Worm (Caenorhabditis elegans): ENCODE data around the gene C23G10.5.

The C23G10.5 gene

ce11 chrIII:6164253-6164971, 26.5 kb upstream of the C23G10.5 start, which contains the start of gene F42A10.9 (continued):
- TF ChIP-seq dpl-1 (GFP tag; optimal IDR thresholded peaks at IDR 0.05) = no peak
- peak; percentile 5 for TF ChIP-seq nhr-28 (tag; optimal IDR thresholded peaks at IDR 0.05)
- no peak for TF ChIP-seq lir-3 (tag; optimal IDR thresholded peaks at IDR 0.05)
- TF ChIP-seq Y75B8A.6 (GFP tag; IDR thresholded peaks at IDR 0.05) = 0 out of 2 replicates have a peak, but pooled peaks have one; percentile 17
- TF ChIP-seq ceh-20 (GFP tag; IDR thresholded peaks at IDR 0.05) = no peak
- TF ChIP-seq php-3 (GFP tag; IDR thresholded peaks at IDR 0.05) = peak; percentile 47; the same call in 1 of the 2 replicates
- peak; percentile 76 for TF ChIP-seq aha-1 (tag)
- TF ChIP-seq duxl-1 (tag; optimal IDR thresholded peaks at IDR 0.05; ENCODE audit: poor library complexity) = peak; percentile 41
- TF ChIP-seq mxl-3 (GFP tag; optimal IDR thresholded peaks at IDR 0.05) = peak; percentile 20
- no peak for TF ChIP-seq aly-2 (tag; optimal IDR thresholded peaks at IDR 0.05)
- peak; percentile 5 to 46 for TF ChIP-seq daf-16 (GFP tag; optimal IDR thresholded peaks at IDR 0.05)
- peak; percentile 42 for TF ChIP-seq daf-16 (tag; optimal IDR thresholded peaks at IDR 0.05)
- no peak for TF ChIP-seq lin-29 (GFP tag; IDR thresholded peaks at IDR 0.05)
- TF ChIP-seq saeg-2 (GFP tag; IDR thresholded peaks at IDR 0.05) = no peak
- TF ChIP-seq zfp-3 (GFP tag; conservative IDR thresholded peaks at IDR 0.05) = peak; percentile 51; the same call in 1 of the 2 replicates
- no peak for TF ChIP-seq set-16 (GFP tag; IDR thresholded peaks at IDR 0.05)
- TF ChIP-seq hif-1 (tag; optimal IDR thresholded peaks at IDR 0.05) = peak in 1 of 2 experiments; percentile 21
- TF ChIP-seq rbr-2 (tag; optimal IDR thresholded peaks at IDR 0.05) = no peak
- TF ChIP-seq F37D6.2 (tag; optimal IDR thresholded peaks at IDR 0.05) = no peak

- TF ChIP-seq ceh-32 (tag; optimal IDR thresholded peaks at IDR 0.05; ENCODE audit: poor library complexity) (no peak), Y5F2A.4 (GFP tag; optimal IDR thresholded peaks at IDR 0.05) (no peak), unc-39 (tag; optimal IDR thresholded peaks at IDR 0.05) (no peak), hif-1 (tag; optimal IDR thresholded peaks at IDR 0.05) (no peak), ceh-28 (tag; optimal IDR thresholded peaks at IDR 0.05) (no peak), nhr-6 (tag; optimal IDR thresholded peaks at IDR 0.05) (no peak), dmd-9 (GFP tag; IDR thresholded peaks at IDR 0.05) (no peak), daf-8 (GFP tag; IDR thresholded peaks at IDR 0.05) (no peak), aha-1 (tag) (peak; percentile 19), nhr-102 (tag; optimal IDR thresholded peaks at IDR 0.05) (no peak), ZK546.5 (tag; optimal IDR thresholded peaks at IDR 0.05) (no peak), Y75B8A.6 (GFP tag; IDR thresholded peaks at IDR 0.05) (peak; percentile 63; the same call in 1 of the 2 replicates), sdz-12 (GFP tag; optimal IDR thresholded peaks at IDR 0.05) (peak; percentile 51), arid-1 (GFP tag; conservative IDR thresholded peaks at IDR 0.05) (0 out of 2 replicates have a peak, but pooled peaks have one; percentile 38), mes-2 (tag; optimal IDR thresholded peaks at IDR 0.05; ENCODE audit: poor library complexity, severe bottlenecking) (no peak)
Measured at ce11 chrIII:6165240-6165639, 25.7 kb upstream of the C23G10.5 start.

ce11 chrIII:6166634-6167033, 24.3 kb upstream of the C23G10.5 start:
- no peak for TF ChIP-seq mep-1 (tag; optimal IDR thresholded peaks at IDR 0.05)
- peak; percentile 92 for TF ChIP-seq aha-1 (tag)
- peak in 1 of 2 experiments; percentile 63 for TF ChIP-seq unc-62 (GFP tag; optimal IDR thresholded peaks at IDR 0.05 in 1 of 2)
- no peak for TF ChIP-seq unc-62 (tag; optimal IDR thresholded peaks at IDR 0.05)
- TF ChIP-seq Y5F2A.4 (GFP tag; optimal IDR thresholded peaks at IDR 0.05) = no peak
- no peak for TF ChIP-seq nhr-76 (tag; optimal IDR thresholded peaks at IDR 0.05)

Data from whole organism, L4 larva.